Worm (Caenorhabditis elegans) whole organism, L1 larva: ENCODE data around the gene gegf-1.
A peak's percentile ranks its signal among the peaks of the same experiment; 100 is the strongest.

Source experiments
- C34B4.2 ChIP-seq: sonication (generic microtip); optimal IDR thresholded peaks from 2 replicates; lab custom pipeline; 2017; ENCODE audit warnings: mild to moderate bottlenecking, missing genetic modification characterization, missing compliant biosample characterization
- F16B12.6 ChIP-seq: fragments of 150-350 bp; optimal IDR thresholded peaks from 2 replicates; lab custom pipeline; 2014; ENCODE audit warnings: missing biosample characterization, missing genetic modification characterization
- aha-1 ChIP-seq: fragments of 150-350 bp; optimal IDR thresholded peaks from 2 replicates; lab custom pipeline; 2014; ENCODE audit warnings: missing biosample characterization, missing genetic modification characterization
- alr-1 ChIP-seq: fragments of 200-800 bp; sonication (Bioruptor generic); optimal IDR thresholded peaks from 2 replicates; lab custom pipeline; 2018; ENCODE audit warnings: borderline replicate concordance, mild to moderate bottlenecking, missing genetic modification characterization, missing compliant biosample characterization
- ama-1 ChIP-seq: fragments of 150-350 bp; optimal IDR thresholded peaks from 2 replicates; lab custom pipeline; 2014
- blmp-1 ChIP-seq: fragments of 150-350 bp; optimal IDR thresholded peaks from 2 replicates; lab custom pipeline; 2014; ENCODE audit warnings: missing biosample characterization, missing genetic modification characterization
- ceh-8 ChIP-seq: fragments of 200-800 bp; sonication (Bioruptor generic); optimal IDR thresholded peaks from 2 replicates; lab custom pipeline; 2018; ENCODE audit warnings: mild to moderate bottlenecking, missing genetic modification characterization, moderate library complexity, missing compliant biosample characterization
- ceh-82 ChIP-seq, 3 experiments: fragments of 150-350 bp in 1 of 3; sonication (generic microtip) in 2 of 3; optimal IDR thresholded peaks; 2 replicates each; lab custom pipeline; 2014 to 2017; ENCODE audit warnings: missing biosample characterization in 3 of 3, missing genetic modification characterization in 3 of 3
- ceh-90 ChIP-seq: sonication (generic microtip); optimal IDR thresholded peaks from 2 replicates; lab custom pipeline; 2016; ENCODE audit warnings: missing genetic modification characterization, missing compliant biosample characterization
- ces-1 ChIP-seq: fragments of 150-350 bp; optimal IDR thresholded peaks from 2 replicates; lab custom pipeline; 2014; ENCODE audit warnings: missing biosample characterization, missing genetic modification reagents, missing genetic modification characterization
- dpl-1 ChIP-seq, 3 experiments: fragments of 150-350 bp in 2 of 3; sonication (generic microtip) in 1 of 3; optimal IDR thresholded peaks; 2 replicates each; lab custom pipeline; 2014 to 2017; ENCODE audit warnings: missing biosample characterization in 3 of 3, missing genetic modification characterization in 3 of 3, missing genetic modification reagents in 3 of 3
- dsc-1 ChIP-seq: sonication (generic microtip); optimal IDR thresholded peaks from 2 replicates; lab custom pipeline; 2016; ENCODE audit warnings: mild to moderate bottlenecking, missing genetic modification characterization, missing compliant biosample characterization
- efl-1 ChIP-seq, 4 experiments: fragments of 150-350 bp; optimal IDR thresholded peaks in 3 of 4; peaks in 1 of 4; 1 replicate in 1 of 4; 2 replicates in 3 of 4; lab custom pipeline; 2014; ENCODE audit warnings: missing biosample characterization in 2 of 4, missing genetic modification characterization in 2 of 4, missing genetic modification reagents in 2 of 4
- efl-3 ChIP-seq: fragments of 200-800 bp; sonication (Bioruptor generic); optimal IDR thresholded peaks from 2 replicates; lab custom pipeline; 2018; ENCODE audit warnings: mild to moderate bottlenecking, missing genetic modification characterization, missing compliant biosample characterization
- ets-5 ChIP-seq: fragments of 200-800 bp; sonication (Bioruptor generic); IDR thresholded peaks from 2 replicates; pipeline ENCODE4 v1.3.6; 2022; ENCODE audit warnings: missing genetic modification characterization, missing compliant biosample characterization
- fkh-10 ChIP-seq: sonication (generic microtip); optimal IDR thresholded peaks from 2 replicates; lab custom pipeline; 2017; ENCODE audit warnings: missing biosample characterization, missing genetic modification reagents, missing genetic modification characterization
- fkh-8 ChIP-seq: sonication (generic microtip); optimal IDR thresholded peaks from 2 replicates; lab custom pipeline; 2016; ENCODE audit warnings: mild to moderate bottlenecking, missing genetic modification characterization, missing compliant biosample characterization
- isw-1 ChIP-seq: fragments of 200-800 bp; sonication (Bioruptor generic); IDR thresholded peaks from 2 replicates; pipeline ENCODE4 v1.3.6; 2022; ENCODE audit warnings: missing genetic modification characterization, missing compliant biosample characterization
- lin-13 ChIP-seq: fragments of 150-350 bp; optimal IDR thresholded peaks from 2 replicates; lab custom pipeline; 2014; ENCODE audit warnings: missing biosample characterization, missing genetic modification reagents, missing genetic modification characterization
- lin-14 ChIP-seq: fragments of 200-800 bp; sonication (Bioruptor generic); optimal IDR thresholded peaks from 2 replicates; lab custom pipeline; 2018; ENCODE audit warnings: mild to moderate bottlenecking, missing genetic modification characterization, moderate library complexity, missing compliant biosample characterization
- lin-15B ChIP-seq: fragments of 150-350 bp; sonication (generic microtip); optimal IDR thresholded peaks from 3 replicates; lab custom pipeline; 2014; ENCODE audit warnings: missing biosample characterization, missing genetic modification characterization
- lin-39 ChIP-seq: fragments of 150-350 bp; optimal IDR thresholded peaks from 2 replicates; lab custom pipeline; 2014; ENCODE audit warnings: missing biosample characterization, missing genetic modification reagents, missing genetic modification characterization
- lsy-2 ChIP-seq, 2 experiments: fragments of 150-350 bp; optimal IDR thresholded peaks; 2 replicates each; lab custom pipeline; 2014; ENCODE audit warnings: missing biosample characterization in 2 of 2, missing genetic modification characterization in 2 of 2
- mab-9 ChIP-seq: fragments of 200-800 bp; sonication (Bioruptor generic); IDR thresholded peaks from 2 replicates; pipeline ENCODE4 v1.3.6; 2022; ENCODE audit warnings: missing genetic modification reagents, missing genetic modification characterization, missing compliant biosample characterization
- mdl-1 ChIP-seq, 2 experiments: fragments of 150-350 bp; optimal IDR thresholded peaks; 2 replicates each; lab custom pipeline; 2014 to 2017; ENCODE audit warnings: missing biosample characterization in 2 of 2, missing genetic modification characterization in 2 of 2, inconsistent platforms in 1 of 2
- mef-2 ChIP-seq: fragments of 150-350 bp; optimal IDR thresholded peaks from 2 replicates; lab custom pipeline; 2014; ENCODE audit warnings: missing biosample characterization, missing genetic modification characterization
- mep-1 ChIP-seq: fragments of 150-350 bp; optimal IDR thresholded peaks from 2 replicates; lab custom pipeline; 2014; ENCODE audit warnings: missing biosample characterization, missing genetic modification characterization
- nhr-11 ChIP-seq: fragments of 150-350 bp; optimal IDR thresholded peaks from 2 replicates; lab custom pipeline; 2014; ENCODE audit warnings: missing biosample characterization, missing genetic modification characterization
- nhr-12 ChIP-seq: sonication (generic microtip); optimal IDR thresholded peaks from 2 replicates; lab custom pipeline; 2017; ENCODE audit warnings: missing biosample characterization, missing genetic modification characterization
- nhr-19 ChIP-seq: fragments of 200-800 bp; sonication (Bioruptor generic); conservative IDR thresholded peaks from 2 replicates; pipeline ENCODE4 v1.3.6; 2022; ENCODE audit warnings: missing genetic modification characterization, missing compliant biosample characterization
- nhr-20 ChIP-seq: sonication (generic microtip); optimal IDR thresholded peaks from 2 replicates; lab custom pipeline; 2016; ENCODE audit warnings: mild to moderate bottlenecking, missing genetic modification characterization, missing compliant biosample characterization
- nhr-47 ChIP-seq: sonication (generic microtip); optimal IDR thresholded peaks from 2 replicates; lab custom pipeline; 2016; ENCODE audit warnings: mild to moderate bottlenecking, missing genetic modification characterization, moderate library complexity, missing compliant biosample characterization
- nhr-76 ChIP-seq: sonication (generic microtip); optimal IDR thresholded peaks from 2 replicates; lab custom pipeline; 2017; ENCODE audit warnings: missing biosample characterization, missing genetic modification characterization
- nhr-77 ChIP-seq: fragments of 150-350 bp; optimal IDR thresholded peaks from 2 replicates; lab custom pipeline; 2014; ENCODE audit warnings: missing biosample characterization, missing genetic modification characterization
- nhr-85 ChIP-seq: sonication (generic microtip); peaks from one replicate; lab custom pipeline; 2016; ENCODE audit warnings: missing genetic modification characterization, inconsistent platforms, missing compliant biosample characterization
- nhr-90 ChIP-seq: sonication (generic microtip); optimal IDR thresholded peaks from 2 replicates; lab custom pipeline; 2016; ENCODE audit warnings: mild to moderate bottlenecking, missing genetic modification characterization, missing compliant biosample characterization; ENCODE audit not compliant: poor library complexity
- pag-3 ChIP-seq: sonication (generic microtip); optimal IDR thresholded peaks from 2 replicates; lab custom pipeline; 2017; ENCODE audit warnings: missing genetic modification characterization, mild to moderate bottlenecking, missing compliant biosample characterization, antibody characterized with exemption, borderline replicate concordance; ENCODE audit not compliant: insufficient read depth
- pax-3 ChIP-seq: fragments of 200-800 bp; sonication (Bioruptor generic); optimal IDR thresholded peaks from 2 replicates; lab custom pipeline; 2018; ENCODE audit warnings: mild to moderate bottlenecking, missing genetic modification characterization, moderate library complexity, missing compliant biosample characterization
- pqm-1 ChIP-seq: sonication (generic microtip); optimal IDR thresholded peaks from 3 replicates; lab custom pipeline; 2017; ENCODE audit warnings: missing biosample characterization, missing genetic modification characterization
- rnt-1 ChIP-seq: sonication (generic microtip); optimal IDR thresholded peaks from 2 replicates; lab custom pipeline; 2016; ENCODE audit warnings: mild to moderate bottlenecking, missing genetic modification characterization, moderate library complexity, missing compliant biosample characterization
- snu-23 ChIP-seq: sonication (generic microtip); optimal IDR thresholded peaks from 2 replicates; lab custom pipeline; 2016; ENCODE audit warnings: missing genetic modification characterization, missing compliant biosample characterization
- sox-4 ChIP-seq: sonication (generic microtip); optimal IDR thresholded peaks from 2 replicates; lab custom pipeline; 2016; ENCODE audit warnings: missing genetic modification characterization, missing compliant biosample characterization
- sptf-1 ChIP-seq: fragments of 150-350 bp; optimal IDR thresholded peaks from 2 replicates; lab custom pipeline; 2014; ENCODE audit warnings: missing biosample characterization, missing genetic modification characterization
- tbx-2 ChIP-seq: sonication (generic microtip); optimal IDR thresholded peaks from 2 replicates; lab custom pipeline; 2016; ENCODE audit warnings: missing genetic modification characterization, missing compliant biosample characterization
- unc-86 ChIP-seq: sonication (generic microtip); optimal IDR thresholded peaks from 2 replicates; lab custom pipeline; 2016; ENCODE audit warnings: missing genetic modification characterization, missing compliant biosample characterization
- unc-98 ChIP-seq: fragments of 200-800 bp; sonication (Bioruptor generic); IDR thresholded peaks from 2 replicates; pipeline ENCODE4 v1.3.6; 2022; ENCODE audit warnings: missing genetic modification characterization, missing compliant biosample characterization
- vab-15 ChIP-seq: sonication (generic microtip); optimal IDR thresholded peaks from 2 replicates; lab custom pipeline; 2017; ENCODE audit warnings: missing genotype, mild to moderate bottlenecking, missing genetic modification characterization, missing compliant biosample characterization
- xbp-1 ChIP-seq: sonication (generic microtip); optimal IDR thresholded peaks from 2 replicates; lab custom pipeline; 2016; ENCODE audit warnings: missing genetic modification characterization, missing compliant biosample characterization
- zag-1 ChIP-seq: fragments of 150-350 bp; optimal IDR thresholded peaks from 2 replicates; lab custom pipeline; 2014; ENCODE audit warnings: missing biosample characterization, missing genetic modification characterization
- zip-4 ChIP-seq: fragments of 200-800 bp; sonication (Bioruptor generic); optimal IDR thresholded peaks from 2 replicates; lab custom pipeline; 2018; ENCODE audit warnings: mild to moderate bottlenecking, missing genetic modification characterization, moderate library complexity, missing compliant biosample characterization
- ztf-11 ChIP-seq, 2 experiments: sonication (generic microtip); optimal IDR thresholded peaks; 2 replicates each; lab custom pipeline; 2016 to 2017; ENCODE audit warnings: missing genetic modification characterization in 2 of 2, missing biosample characterization in 1 of 2, missing compliant biosample characterization in 1 of 2
- ztf-4 ChIP-seq: fragments of 150-350 bp; optimal IDR thresholded peaks from 2 replicates; lab custom pipeline; 2014; ENCODE audit warnings: missing biosample characterization, missing genetic modification characterization

gegf-1 gene

ce11 chrIV:175698-176097 is 18.0 kb upstream of the gegf-1 start:
- no peak for TF ChIP-seq efl-3 (GFP tag; lab: Kevin White, UChicago)
- TF ChIP-seq blmp-1 (tag; lab: Kevin White, UChicago) = peak; percentile 42
- TF ChIP-seq nhr-11 (tag; lab: Kevin White, UChicago) = no peak
- no peak for TF ChIP-seq aha-1 (tag; lab: Kevin White, UChicago)
- no peak for TF ChIP-seq isw-1 (GFP tag; lab: Robert Waterston, UW)
- TF ChIP-seq ceh-82 (tag; optimal IDR thresholded peaks at IDR 0.05; lab: Kevin White, UChicago) = no peak
- TF ChIP-seq xbp-1 = no peak
- TF ChIP-seq nhr-12 (tag; lab: Kevin White, UChicago) = no peak
- no peak for TF ChIP-seq nhr-20
- no peak for TF ChIP-seq nhr-90 (tag; lab: Kevin White, UChicago)
- TF ChIP-seq ceh-90 = no peak
- TF ChIP-seq dpl-1 (GFP tag; optimal IDR thresholded peaks at IDR 0.05; lab: Kevin White, UChicago) = no peak
- TF ChIP-seq zip-4 (GFP tag; lab: Kevin White, UChicago) = no peak
- no peak for TF ChIP-seq rnt-1
- TF ChIP-seq nhr-76 (tag; lab: Kevin White, UChicago) = no peak
- TF ChIP-seq mep-1 (tag; lab: Kevin White, UChicago) = peak; percentile 22
- no peak for TF ChIP-seq pqm-1
- no peak for TF ChIP-seq vab-15 (tag; lab: Kevin White, UChicago)
- TF ChIP-seq mab-9 = no peak
- 0 out of 2 replicates have a peak, but pooled peaks have one; percentile 15 for TF ChIP-seq nhr-19
- TF ChIP-seq ztf-4 (tag; lab: Kevin White, UChicago) = no peak
- TF ChIP-seq snu-23 (GFP tag; lab: Kevin White, UChicago) = no peak
- no peak for TF ChIP-seq alr-1 (tag; lab: Kevin White, UChicago)
- no peak for TF ChIP-seq lsy-2 (tag; optimal IDR thresholded peaks at IDR 0.05; lab: Kevin White, UChicago)
- no peak for TF ChIP-seq ets-5 (GFP tag; lab: Robert Waterston, UW)
- no peak for TF ChIP-seq efl-1 (optimal IDR thresholded peaks at IDR 0.05; lab: Kevin White, UChicago)
- peak in 1 of 2 experiments; percentile 80 for TF ChIP-seq efl-1 (GFP tag; optimal IDR thresholded peaks at IDR 0.05 in 1 of 2; lab: Kevin White, UChicago)
- TF ChIP-seq unc-86 (tag; lab: Kevin White, UChicago) = no peak
- TF ChIP-seq sox-4 (tag; lab: Kevin White, UChicago) = no peak
- no peak for TF ChIP-seq ama-1 (lab: Kevin White, UChicago)
- peak; percentile 9 for TF ChIP-seq tbx-2 (tag; lab: Kevin White, UChicago)
- TF ChIP-seq nhr-77 (tag; lab: Kevin White, UChicago) = no peak
- TF ChIP-seq mdl-1 (tag; optimal IDR thresholded peaks at IDR 0.05; lab: Kevin White, UChicago) = no peak
- TF ChIP-seq ztf-11 (tag; optimal IDR thresholded peaks at IDR 0.05; lab: Kevin White, UChicago) = peak in 1 of 2 experiments; percentile 16
- no peak for TF ChIP-seq zag-1 (tag; lab: Kevin White, UChicago)
- TF ChIP-seq lin-15B = no peak
- peak; percentile 47 for TF ChIP-seq lin-14 (GFP tag; lab: Kevin White, UChicago)
- TF ChIP-seq nhr-85 (tag; lab: Kevin White, UChicago) = peak; percentile 83
- no peak for TF ChIP-seq lin-13 (GFP tag; lab: Kevin White, UChicago)
- TF ChIP-seq lin-39 (tag; lab: Kevin White, UChicago) = no peak

ce11 chrIV:174115-174514 is 16.4 kb upstream of the gegf-1 start:
- no peak for TF ChIP-seq ceh-8 (GFP tag; lab: Kevin White, UChicago)
- TF ChIP-seq nhr-76 (tag; lab: Kevin White, UChicago) = no peak
- TF ChIP-seq blmp-1 (tag; lab: Kevin White, UChicago) = peak; percentile 36
- no peak for TF ChIP-seq fkh-10
- TF ChIP-seq nhr-12 (tag; lab: Kevin White, UChicago) = no peak
- TF ChIP-seq unc-98 (GFP tag; lab: Robert Waterston, UW) = no peak
- TF ChIP-seq nhr-77 (tag; lab: Kevin White, UChicago) = no peak
- TF ChIP-seq ces-1 (GFP tag; lab: Kevin White, UChicago) = no peak
- peak in 1 of 2 experiments; percentile 37 for TF ChIP-seq ztf-11 (tag; optimal IDR thresholded peaks at IDR 0.05; lab: Kevin White, UChicago)
- TF ChIP-seq F16B12.6 (tag; lab: Kevin White, UChicago) = no peak
- TF ChIP-seq fkh-8 (tag; lab: Kevin White, UChicago) = no peak
- no peak for TF ChIP-seq zip-4 (GFP tag; lab: Kevin White, UChicago)
- no peak for TF ChIP-seq nhr-47 (tag; lab: Kevin White, UChicago)
- TF ChIP-seq alr-1 (tag; lab: Kevin White, UChicago) = no peak
- TF ChIP-seq nhr-85 (tag; lab: Kevin White, UChicago) = peak; percentile 60
- TF ChIP-seq mef-2 = no peak
- no peak for TF ChIP-seq mab-9
- TF ChIP-seq dsc-1 (tag; lab: Kevin White, UChicago) = no peak
- TF ChIP-seq C34B4.2 (tag; lab: Kevin White, UChicago) = no peak
- no peak for TF ChIP-seq sptf-1 (tag; lab: Kevin White, UChicago)
- no peak for TF ChIP-seq pag-3 (tag; lab: Kevin White, UChicago)
- no peak for TF ChIP-seq pax-3
- TF ChIP-seq nhr-19 = no peak
- TF ChIP-seq isw-1 (GFP tag; lab: Robert Waterston, UW) = no peak
